Worm (Caenorhabditis elegans) whole organism, mixed stage, embryonic: ENCODE measurements around the gene lron-5.

Experiments used
- blmp-1 ChIP-seq: fragments of 150-350 bp; optimal IDR thresholded peaks from 2 replicates; lab custom pipeline; 2014; ENCODE audit warnings: missing biosample characterization, missing genetic modification characterization
- ceh-39 ChIP-seq: fragments of 150-350 bp; optimal IDR thresholded peaks from 2 replicates; lab custom pipeline; 2014; ENCODE audit warnings: missing biosample characterization, missing genetic modification characterization
- ceh-83 ChIP-seq: fragments of 200-800 bp; sonication (Bioruptor generic); optimal IDR thresholded peaks from 2 replicates; lab custom pipeline; 2018; ENCODE audit warnings: mild to moderate bottlenecking, missing genetic modification characterization, missing compliant biosample characterization
- elt-3 ChIP-seq: fragments of 150-350 bp; optimal IDR thresholded peaks from 2 replicates; lab custom pipeline; 2014; ENCODE audit warnings: missing biosample characterization, missing genetic modification characterization
- lin-13 ChIP-seq: fragments of 150-350 bp; optimal IDR thresholded peaks from 2 replicates; lab custom pipeline; 2014; ENCODE audit warnings: missing biosample characterization, missing genetic modification characterization
- lsy-2 ChIP-seq: fragments of 150-350 bp; optimal IDR thresholded peaks from 2 replicates; lab custom pipeline; 2014; ENCODE audit warnings: missing biosample characterization, missing genetic modification characterization
- mab-5 ChIP-seq: fragments of 150-350 bp; optimal IDR thresholded peaks from 2 replicates; lab custom pipeline; 2014; ENCODE audit warnings: missing biosample characterization, missing genetic modification characterization
- nhr-12 ChIP-seq: fragments of 150-350 bp; optimal IDR thresholded peaks from 2 replicates; lab custom pipeline; 2014; ENCODE audit warnings: missing biosample characterization, missing genetic modification characterization
- nhr-28 ChIP-seq: fragments of 150-350 bp; optimal IDR thresholded peaks from 2 replicates; lab custom pipeline; 2014; ENCODE audit warnings: missing biosample characterization, missing genetic modification characterization
- nhr-76 ChIP-seq: sonication (generic microtip); optimal IDR thresholded peaks from 2 replicates; lab custom pipeline; 2017; ENCODE audit warnings: missing biosample characterization, missing genetic modification characterization
- pha-4 ChIP-seq: fragments of 150-350 bp; optimal IDR thresholded peaks from 2 replicates; lab custom pipeline; 2018; ENCODE audit warnings: missing biosample characterization, missing genetic modification reagents, missing genetic modification characterization
- unc-62 ChIP-seq: fragments of 150-350 bp; optimal IDR thresholded peaks from 2 replicates; lab custom pipeline; 2014; ENCODE audit warnings: missing biosample characterization, missing genetic modification reagents, missing genetic modification characterization
- ztf-11 ChIP-seq: fragments of 150-350 bp; optimal IDR thresholded peaks from 2 replicates; lab custom pipeline; 2014; ENCODE audit warnings: missing biosample characterization, missing genetic modification characterization

ce11 chrIII:4647878-4648277 lies 25.0 kb downstream of the lron-5 start, which contains the start of gene T23F11.6:
- TF ChIP-seq ceh-83 (no peak), nhr-28 (tag; lab: Kevin White, UChicago) (no peak), ztf-11 (tag; lab: Kevin White, UChicago) (no peak), lsy-2 (tag; lab: Kevin White, UChicago) (no peak), nhr-12 (no peak), lin-13 (no peak), ceh-39 (tag; lab: Kevin White, UChicago) (no peak), pha-4 (tag; lab: Kevin White, UChicago) (no peak), unc-62 (GFP tag; lab: Kevin White, UChicago) (no peak), mab-5 (tag; lab: Kevin White, UChicago) (no peak), nhr-76 (tag; lab: Kevin White, UChicago) (no peak), elt-3 (no peak), blmp-1 (tag; lab: Kevin White, UChicago) (no peak)
